Worm (Caenorhabditis elegans): ENCODE results near the gene acly-1.

The acly-1 gene

ce11 chrX:1456350-1457080 is 22.8 kb upstream of the acly-1 start:
- TF ChIP-seq dmd-4 (tag; optimal IDR thresholded peaks at IDR 0.05): no peak
- no peak for TF ChIP-seq ceh-82 (tag; optimal IDR thresholded peaks at IDR 0.05)
- peak; percentile 21 for TF ChIP-seq lin-13 (GFP tag; optimal IDR thresholded peaks at IDR 0.05)
- TF ChIP-seq skn-1 (tag; optimal IDR thresholded peaks at IDR 0.05): peak; percentile 91
- TF ChIP-seq Y55F3AM.14 (GFP tag; optimal IDR thresholded peaks at IDR 0.05): peak; percentile 21
- TF ChIP-seq sma-9 (GFP tag; optimal IDR thresholded peaks at IDR 0.05): peak; percentile 83
- TF ChIP-seq sma-9 (tag; optimal IDR thresholded peaks at IDR 0.05): no peak
- TF ChIP-seq nhr-25 (tag; optimal IDR thresholded peaks at IDR 0.05): peak; percentile 55
- TF ChIP-seq elt-1 (tag; optimal IDR thresholded peaks at IDR 0.05): no peak
- TF ChIP-seq gmeb-1 (tag; optimal IDR thresholded peaks at IDR 0.05): peak; percentile 8
- TF ChIP-seq ztf-4 (tag; optimal IDR thresholded peaks at IDR 0.05): peak; percentile 67
- peak; percentile 32 for TF ChIP-seq nhr-6 (tag; optimal IDR thresholded peaks at IDR 0.05)
- TF ChIP-seq F13H6.1 (tag; optimal IDR thresholded peaks at IDR 0.05): peak; percentile 88
- peak; percentile 43 for TF ChIP-seq sma-3 (GFP tag; optimal IDR thresholded peaks at IDR 0.05)
- TF ChIP-seq crh-2 (tag; optimal IDR thresholded peaks at IDR 0.05): peak; percentile 78
- TF ChIP-seq ztf-1 (GFP tag; conservative IDR thresholded peaks at IDR 0.05): no peak
- no peak for TF ChIP-seq unc-55 (GFP tag; optimal IDR thresholded peaks at IDR 0.05)
- peak; percentile 33 for TF ChIP-seq egl-27 (tag; optimal IDR thresholded peaks at IDR 0.05)
- TF ChIP-seq nhr-21 (tag; optimal IDR thresholded peaks at IDR 0.05): peak; percentile 4
- TF ChIP-seq ceh-16 (tag; optimal IDR thresholded peaks at IDR 0.05): no peak
- TF ChIP-seq mdl-1 (tag; optimal IDR thresholded peaks at IDR 0.05): peak in 1 of 2 experiments; percentile 21
- peak; percentile 36 for TF ChIP-seq C34F6.9 (tag; optimal IDR thresholded peaks at IDR 0.05)
- TF ChIP-seq lsy-2 (tag; optimal IDR thresholded peaks at IDR 0.05): peak in 1 of 2 experiments; percentile 58
- TF ChIP-seq nhr-129 (tag; optimal IDR thresholded peaks at IDR 0.05): peak; percentile 87
- TF ChIP-seq fos-1 (tag; optimal IDR thresholded peaks at IDR 0.05): peak; percentile 85
- no peak for TF ChIP-seq nhr-10 (tag; optimal IDR thresholded peaks at IDR 0.05)
- TF ChIP-seq sem-4 (tag; optimal IDR thresholded peaks at IDR 0.05): peak; percentile 37

- no peak for TF ChIP-seq nhr-10 (tag; optimal IDR thresholded peaks at IDR 0.05)
- TF ChIP-seq lin-13 (GFP tag; optimal IDR thresholded peaks at IDR 0.05): no peak
- no peak for TF ChIP-seq alr-1 (tag; optimal IDR thresholded peaks at IDR 0.05)
- no peak for TF ChIP-seq lin-39 (tag; optimal IDR thresholded peaks at IDR 0.05)
- no peak for TF ChIP-seq dmd-4 (tag; optimal IDR thresholded peaks at IDR 0.05)
- peak; percentile 24 for TF ChIP-seq sma-3 (GFP tag; optimal IDR thresholded peaks at IDR 0.05)
- no peak for TF ChIP-seq nhr-11 (tag; optimal IDR thresholded peaks at IDR 0.05)
- TF ChIP-seq sma-9 (GFP tag; optimal IDR thresholded peaks at IDR 0.05): peak; percentile 69
- no peak for TF ChIP-seq sma-9 (tag; optimal IDR thresholded peaks at IDR 0.05)
- TF ChIP-seq mdl-1 (tag; optimal IDR thresholded peaks at IDR 0.05): peak in 1 of 2 experiments; percentile 5
- TF ChIP-seq peb-1 (tag; optimal IDR thresholded peaks at IDR 0.05): no peak
- TF ChIP-seq blmp-1 (tag; optimal IDR thresholded peaks at IDR 0.05; ENCODE audit: insufficient read depth): peak; percentile 63
- TF ChIP-seq nhr-25 (tag; optimal IDR thresholded peaks at IDR 0.05): peak; percentile 20
- TF ChIP-seq nhr-12 (tag; optimal IDR thresholded peaks at IDR 0.05): no peak
- TF ChIP-seq elt-1 (tag; optimal IDR thresholded peaks at IDR 0.05): no peak
- TF ChIP-seq ztf-1 (GFP tag; conservative IDR thresholded peaks at IDR 0.05): no peak
- TF ChIP-seq F13H6.1 (tag; optimal IDR thresholded peaks at IDR 0.05): no peak
- TF ChIP-seq unc-39 (tag; optimal IDR thresholded peaks at IDR 0.05): no peak
- no peak for TF ChIP-seq gmeb-1 (tag; optimal IDR thresholded peaks at IDR 0.05)
- no peak for TF ChIP-seq ceh-16 (tag; optimal IDR thresholded peaks at IDR 0.05)
- TF ChIP-seq egl-27 (tag; optimal IDR thresholded peaks at IDR 0.05): no peak
- TF ChIP-seq sem-4 (tag; optimal IDR thresholded peaks at IDR 0.05): no peak
- no peak for TF ChIP-seq lsy-2 (tag; optimal IDR thresholded peaks at IDR 0.05)
Measured at ce11 chrX:1458793-1459192, 20.5 kb upstream of the acly-1 start, which contains the start of gene D1005.2. TSS of gene D1005.2 (plus strand) at chrX:1459022.

- TF ChIP-seq ztf-4 (tag; optimal IDR thresholded peaks at IDR 0.05) (no peak), sma-3 (GFP tag; optimal IDR thresholded peaks at IDR 0.05) (no peak), unc-39 (tag; optimal IDR thresholded peaks at IDR 0.05) (no peak), Y55F3AM.14 (GFP tag; optimal IDR thresholded peaks at IDR 0.05) (no peak), nhr-10 (tag; optimal IDR thresholded peaks at IDR 0.05) (no peak), ceh-16 (tag; optimal IDR thresholded peaks at IDR 0.05) (no peak), blmp-1 (tag; optimal IDR thresholded peaks at IDR 0.05; ENCODE audit: insufficient read depth) (no peak), ceh-82 (tag; optimal IDR thresholded peaks at IDR 0.05) (no peak), ama-1 (optimal IDR thresholded peaks at IDR 0.05) (no peak), mbf-1 (tag; optimal IDR thresholded peaks at IDR 0.05) (no peak), zag-1 (tag; optimal IDR thresholded peaks at IDR 0.05) (no peak), sma-9 (GFP tag; optimal IDR thresholded peaks at IDR 0.05) (no peak), sma-9 (tag; optimal IDR thresholded peaks at IDR 0.05) (no peak), unc-55 (GFP tag; optimal IDR thresholded peaks at IDR 0.05) (no peak), nhr-11 (tag; optimal IDR thresholded peaks at IDR 0.05) (no peak), nhr-237 (tag; optimal IDR thresholded peaks at IDR 0.05) (no peak)
Measured at ce11 chrX:1459756-1460155, 19.6 kb upstream of the acly-1 start.

All from whole organism, L2 larva.